Fruit fly (Drosophila melanogaster) whole organism, embryonic: ENCODE results near the gene CG12522.

Source experiments
- ATbp ChIP-seq: fragments of 200-800 bp; sonication (Bioruptor generic); optimal IDR thresholded peaks from 2 replicates; lab custom pipeline; 2017; ENCODE audit warnings: missing biosample characterization, mild to moderate bottlenecking, missing genetic modification characterization, missing genetic modification reagents
- Ada2b ChIP-seq: fragments of 200-800 bp; sonication (Bioruptor generic); IDR thresholded peaks from 2 replicates; pipeline ENCODE4 v1.3.6; 2022; ENCODE audit warnings: missing biosample characterization, missing genetic modification characterization
- Asciz ChIP-seq: fragments of 200-800 bp; sonication (Bioruptor generic); optimal IDR thresholded peaks from 2 replicates; lab custom pipeline; 2017; ENCODE audit warnings: missing biosample characterization, mild to moderate bottlenecking, missing genetic modification characterization, missing genetic modification reagents
- BEAF-32 ChIP-seq: fragments of 200-800 bp; sonication (Bioruptor generic); optimal IDR thresholded peaks from 3 replicates; lab custom pipeline; 2017; ENCODE audit warnings: missing biosample characterization, missing genetic modification characterization, mild to moderate bottlenecking, moderate library complexity, missing genetic modification reagents
- CG10274 ChIP-seq: fragments of 200-800 bp; sonication (Bioruptor generic); optimal IDR thresholded peaks from 3 replicates; lab custom pipeline; 2017; ENCODE audit warnings: missing biosample characterization, mild to moderate bottlenecking, missing genetic modification characterization
- CG10462 ChIP-seq: fragments of 200-800 bp; sonication (Bioruptor generic); optimal IDR thresholded peaks from 2 replicates; lab custom pipeline; 2016; ENCODE audit warnings: missing biosample characterization, missing genetic modification characterization
- CG10979 ChIP-seq: fragments of 200-800 bp; sonication (Bioruptor generic); optimal IDR thresholded peaks from 2 replicates; lab custom pipeline; 2018; ENCODE audit warnings: missing biosample characterization, mild to moderate bottlenecking, missing genetic modification characterization, moderate library complexity
- CG11696 ChIP-seq: fragments of 200-800 bp; sonication (Bioruptor generic); IDR thresholded peaks from 2 replicates; pipeline ENCODE4 v1.3.6; 2022; ENCODE audit warnings: missing biosample characterization, missing genetic modification characterization
- CG11723 ChIP-seq: fragments of 200-800 bp; sonication (Bioruptor generic); optimal IDR thresholded peaks from 2 replicates; lab custom pipeline; 2017; ENCODE audit warnings: missing biosample characterization, mild to moderate bottlenecking, missing genetic modification characterization
- CG13123 ChIP-seq: fragments of 200-800 bp; sonication (Bioruptor generic); optimal IDR thresholded peaks from 2 replicates; lab custom pipeline; 2016; ENCODE audit warnings: missing biosample characterization, missing genetic modification characterization
- CG14014 ChIP-seq: fragments of 200-800 bp; sonication (Bioruptor generic); IDR thresholded peaks from 2 replicates; pipeline ENCODE4 v1.3.6; 2022; ENCODE audit warnings: missing biosample characterization, missing genetic modification characterization
- CG1603 ChIP-seq: fragments of 200-800 bp; sonication (Bioruptor generic); optimal IDR thresholded peaks from 2 replicates; lab custom pipeline; 2019; ENCODE audit warnings: missing biosample characterization, mild to moderate bottlenecking, missing genetic modification characterization, moderate library complexity
- CG17361 ChIP-seq: fragments of 200-800 bp; sonication (Bioruptor generic); IDR thresholded peaks from 3 replicates; pipeline ENCODE4 v1.3.6; 2022; ENCODE audit warnings: missing biosample characterization, missing genetic modification characterization
- CG1792 ChIP-seq: fragments of 200-800 bp; sonication (Bioruptor generic); optimal IDR thresholded peaks from 2 replicates; lab custom pipeline; 2016; ENCODE audit warnings: missing biosample characterization, missing genetic modification characterization
- CG5245 ChIP-seq: fragments of 200-800 bp; sonication (Bioruptor generic); optimal IDR thresholded peaks from 3 replicates; lab custom pipeline; 2016; ENCODE audit warnings: missing biosample characterization, missing genetic modification characterization
- CG5953 ChIP-seq: fragments of 200-800 bp; sonication (Bioruptor generic); IDR thresholded peaks from 2 replicates; pipeline ENCODE4 v1.3.6; 2022; ENCODE audit warnings: missing biosample characterization, missing genetic modification characterization
- CG8388 ChIP-seq: fragments of 200-800 bp; sonication (Bioruptor generic); optimal IDR thresholded peaks from 2 replicates; lab custom pipeline; 2019; ENCODE audit warnings: missing biosample characterization, mild to moderate bottlenecking, missing genetic modification characterization, moderate library complexity
- CG8924 ChIP-seq: fragments of 200-800 bp; optimal IDR thresholded peaks from 3 replicates; lab custom pipeline; 2019; ENCODE audit warnings: missing biosample characterization, mild to moderate bottlenecking, missing genetic modification characterization, moderate library complexity
- Camta ChIP-seq: fragments of 200-800 bp; sonication (Bioruptor generic); optimal IDR thresholded peaks from 2 replicates; lab custom pipeline; 2016; ENCODE audit warnings: missing biosample characterization, missing genetic modification characterization
- Deaf1 ChIP-seq: fragments of 200-800 bp; optimal IDR thresholded peaks from 3 replicates; lab custom pipeline; 2019; ENCODE audit warnings: missing biosample characterization, mild to moderate bottlenecking, missing genetic modification characterization, moderate library complexity
- Dip3 ChIP-seq: fragments of 200-800 bp; sonication (Bioruptor generic); optimal IDR thresholded peaks from 3 replicates; lab custom pipeline; 2016; ENCODE audit warnings: missing biosample characterization, missing genetic modification characterization
- H15 ChIP-seq: fragments of 200-800 bp; sonication (Bioruptor generic); IDR thresholded peaks from 3 replicates; pipeline ENCODE4 v1.3.6; 2022; ENCODE audit warnings: missing biosample characterization, missing genetic modification characterization
- HLH3B ChIP-seq: fragments of 200-800 bp; sonication (Bioruptor generic); IDR thresholded peaks from 2 replicates; pipeline ENCODE4 v1.3.6; 2022; ENCODE audit warnings: missing biosample characterization, missing genetic modification characterization
- Hand ChIP-seq: fragments of 200-800 bp; sonication (Bioruptor generic); optimal IDR thresholded peaks from 2 replicates; lab custom pipeline; 2017; ENCODE audit warnings: mild to moderate bottlenecking, missing biosample characterization, missing genetic modification reagents, missing genetic modification characterization
- HmgD ChIP-seq: fragments of 200-800 bp; sonication (Bioruptor generic); optimal IDR thresholded peaks from 3 replicates; lab custom pipeline; 2016; ENCODE audit warnings: missing biosample characterization, missing genetic modification characterization
- Hmx ChIP-seq: fragments of 200-800 bp; sonication (Bioruptor generic); optimal IDR thresholded peaks from 2 replicates; lab custom pipeline; 2016; ENCODE audit warnings: missing biosample characterization, missing genetic modification characterization
- Hr39 ChIP-seq: fragments of >200 bp; optimal IDR thresholded peaks from 2 replicates; lab custom pipeline; 2017
- Hsf ChIP-seq: fragments of 200-800 bp; sonication (Bioruptor generic); optimal IDR thresholded peaks from 3 replicates; lab custom pipeline; 2016; ENCODE audit warnings: missing biosample characterization, missing genetic modification characterization
- MESR4 ChIP-seq: fragments of 200-800 bp; sonication (Bioruptor generic); optimal IDR thresholded peaks from 2 replicates; lab custom pipeline; 2018; ENCODE audit warnings: missing biosample characterization, mild to moderate bottlenecking, missing genetic modification characterization, moderate library complexity
- Med ChIP-seq: fragments of 200-800 bp; sonication (Bioruptor generic); peaks from one replicate; lab custom pipeline; 2016; ENCODE audit warnings: missing biosample characterization, missing genetic modification characterization, mild to moderate bottlenecking, inconsistent platforms, moderate library complexity
- Mes4 ChIP-seq: fragments of 200-800 bp; sonication (Bioruptor generic); optimal IDR thresholded peaks from 2 replicates; lab custom pipeline; 2016; ENCODE audit warnings: missing biosample characterization, missing genetic modification characterization
- NC2α ChIP-seq: fragments of 200-800 bp; sonication (Bioruptor generic); optimal IDR thresholded peaks from 2 replicates; lab custom pipeline; 2016; ENCODE audit warnings: missing biosample characterization, missing genetic modification characterization
- Nf-YC ChIP-seq: fragments of 200-800 bp; optimal IDR thresholded peaks from 3 replicates; lab custom pipeline; 2019; ENCODE audit warnings: missing biosample characterization, mild to moderate bottlenecking, missing genetic modification characterization, moderate library complexity
- Sry-β ChIP-seq: fragments of 200-800 bp; sonication (Bioruptor generic); optimal IDR thresholded peaks from 2 replicates; lab custom pipeline; 2018; ENCODE audit warnings: missing biosample characterization, mild to moderate bottlenecking, missing genetic modification characterization, moderate library complexity
- al ChIP-seq: fragments of 200-800 bp; sonication (Bioruptor generic); IDR thresholded peaks from 2 replicates; pipeline ENCODE4 v1.3.6; 2022; ENCODE audit warnings: missing biosample characterization, missing genetic modification characterization
- btn ChIP-seq: fragments of 200-800 bp; sonication (Bioruptor generic); optimal IDR thresholded peaks from 2 replicates; lab custom pipeline; 2016; ENCODE audit warnings: missing biosample characterization, missing genetic modification characterization
- chif ChIP-seq, 2 experiments: fragments of 200-800 bp; sonication (Bioruptor generic); optimal IDR thresholded peaks; 3 replicates each; lab custom pipeline; 2016; ENCODE audit warnings: missing biosample characterization in 2 of 2, missing genetic modification characterization in 2 of 2
- dan ChIP-seq: fragments of 200-800 bp; sonication (Bioruptor generic); IDR thresholded peaks from 2 replicates; pipeline ENCODE4 v1.3.6; 2022; ENCODE audit warnings: missing biosample characterization, missing genetic modification characterization
- dimm ChIP-seq: fragments of 200-800 bp; sonication (Bioruptor generic); IDR thresholded peaks from 2 replicates; pipeline ENCODE4 v1.3.6; 2022; ENCODE audit warnings: missing biosample characterization, missing genetic modification characterization
- exex ChIP-seq: fragments of 200-800 bp; sonication (Bioruptor generic); optimal IDR thresholded peaks from 4 replicates; lab custom pipeline; 2018; ENCODE audit warnings: missing biosample characterization, mild to moderate bottlenecking, missing genetic modification characterization, moderate library complexity
- fd102C ChIP-seq: fragments of 200-800 bp; sonication (Bioruptor generic); optimal IDR thresholded peaks from 2 replicates; lab custom pipeline; 2018; ENCODE audit warnings: missing biosample characterization, mild to moderate bottlenecking, missing genetic modification characterization, moderate library complexity
- gro ChIP-seq: fragments of 200-800 bp; sonication (Bioruptor generic); optimal IDR thresholded peaks from 2 replicates; lab custom pipeline; 2016; ENCODE audit warnings: missing biosample characterization, missing genetic modification characterization
- her ChIP-seq: fragments of 200-800 bp; sonication (Bioruptor generic); optimal IDR thresholded peaks from 2 replicates; lab custom pipeline; 2016; ENCODE audit warnings: missing biosample characterization, missing genetic modification characterization
- inv ChIP-seq: fragments of 200-800 bp; sonication (Bioruptor generic); IDR thresholded peaks from 2 replicates; pipeline ENCODE4 v1.3.6; 2022; ENCODE audit warnings: missing biosample characterization, missing genetic modification characterization; ENCODE audit not compliant: partially characterized antibody
- lola ChIP-seq, 3 experiments: fragments of >200 bp in 2 of 3; fragments of 200-800 bp in 1 of 3; sonication (Bioruptor generic) in 1 of 3; optimal IDR thresholded peaks; 2 replicates each; lab custom pipeline; 2017 to 2019; ENCODE audit warnings: missing biosample characterization in 3 of 3, missing genetic modification characterization in 3 of 3, mild to moderate bottlenecking in 1 of 3, moderate library complexity in 1 of 3
- maf-S ChIP-seq: fragments of 200-800 bp; sonication (Bioruptor generic); optimal IDR thresholded peaks from 2 replicates; lab custom pipeline; 2016; ENCODE audit warnings: missing biosample characterization, missing genetic modification characterization
- mam ChIP-seq: fragments of 200-800 bp; sonication (Bioruptor generic); optimal IDR thresholded peaks from 3 replicates; lab custom pipeline; 2016; ENCODE audit warnings: missing biosample characterization, missing genetic modification characterization
- onecut ChIP-seq: fragments of 200-800 bp; sonication (Bioruptor generic); IDR thresholded peaks from 2 replicates; pipeline ENCODE4 v1.3.6; 2022; ENCODE audit warnings: missing biosample characterization, missing genetic modification characterization
- pan ChIP-seq, 4 experiments: fragments of >200 bp in 3 of 4; fragments of 200-800 bp in 1 of 4; sonication (Bioruptor generic) in 1 of 4; optimal IDR thresholded peaks in 3 of 4; IDR thresholded peaks in 1 of 4; 2 replicates each; pipeline versions ENCODE4 v1.3.6 to Lab custom; 2017 to 2022; ENCODE audit warnings: missing biosample characterization in 2 of 4, missing genetic modification characterization in 2 of 4, mixed read lengths in 1 of 4
- pita ChIP-seq: fragments of 200-800 bp; sonication (Bioruptor generic); optimal IDR thresholded peaks from 2 replicates; lab custom pipeline; 2017; ENCODE audit warnings: missing biosample characterization, mild to moderate bottlenecking, missing genetic modification characterization
- tin ChIP-seq: fragments of 200-800 bp; sonication (Bioruptor generic); optimal IDR thresholded peaks from 3 replicates; lab custom pipeline; 2016; ENCODE audit warnings: missing biosample characterization, missing genetic modification characterization

Gene CG12522

DNA sequence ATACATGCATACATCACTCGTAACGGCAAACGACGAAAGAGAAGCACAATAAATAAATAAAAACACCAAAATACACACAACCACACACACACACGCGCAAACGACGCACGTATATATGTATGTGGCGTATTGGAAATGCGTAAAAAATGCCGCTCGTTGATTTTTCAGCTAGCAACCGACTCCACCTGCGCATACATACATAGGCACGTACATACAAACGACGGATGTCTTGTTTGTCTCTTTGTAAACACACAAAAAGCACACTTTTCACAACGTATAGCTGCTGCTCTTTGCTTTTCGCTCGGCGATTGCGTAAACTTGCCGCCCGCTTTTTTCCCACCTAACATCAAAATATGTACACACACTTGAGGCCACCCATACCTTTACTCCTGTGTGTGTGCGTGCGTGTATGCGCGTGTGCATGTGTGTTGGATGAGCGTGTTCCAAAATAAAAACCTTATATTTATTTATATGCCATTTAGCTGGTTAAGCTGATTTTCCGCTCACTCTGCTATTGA is 11.9 kb downstream of the CG12522 start (continued):
- no peak for TF ChIP-seq H15 (GFP tag; lab: Robert Waterston, UW)
- TF ChIP-seq fd102C (GFP tag; lab: Kevin White, UChicago) = no peak
- no peak for TF ChIP-seq inv (GFP tag; lab: Robert Waterston, UW)
- TF ChIP-seq CG5953 (GFP tag; lab: Robert Waterston, UW) = no peak
- no peak for TF ChIP-seq CG13123 (GFP tag; lab: Kevin White, UChicago)
- no peak for TF ChIP-seq Hsf (GFP tag; lab: Kevin White, UChicago)
- peak; percentile 46 for TF ChIP-seq CG8924 (tag; lab: Kevin White, UChicago)
- TF ChIP-seq exex = no peak
- TF ChIP-seq chif (GFP tag; optimal IDR thresholded peaks at IDR 0.05; lab: Kevin White, UChicago) = no peak
- no peak for TF ChIP-seq Hand (GFP tag; lab: Kevin White, UChicago)
- no peak; the same call in 2 of the 3 replicates for TF ChIP-seq CG17361 (GFP tag; lab: Robert Waterston, UW)
- TF ChIP-seq lola (GFP tag; optimal IDR thresholded peaks at IDR 0.05; lab: Kevin White, UChicago) = peak in 1 of 3 experiments; percentile 62
- TF ChIP-seq pan (optimal IDR thresholded peaks at IDR 0.05; lab: Kevin White, UChicago) = no peak
- TF ChIP-seq pan (GFP tag; optimal IDR thresholded peaks at IDR 0.05 in 1 of 2, IDR thresholded peaks at IDR 0.05 in 1 of 2) = no peak
- TF ChIP-seq Ada2b (GFP tag; lab: Robert Waterston, UW) = no peak
- no peak for TF ChIP-seq CG14014
- no peak for TF ChIP-seq Hr39
- TF ChIP-seq Camta = no peak
- peak; percentile 18 for TF ChIP-seq CG11723 (GFP tag; lab: Kevin White, UChicago)
- no peak for TF ChIP-seq dan (GFP tag; lab: Robert Waterston, UW)
- TF ChIP-seq pita = no peak
- TF ChIP-seq onecut = 0 out of 2 replicates have a peak, but pooled peaks have one; percentile 5
- peak; percentile 66 for TF ChIP-seq ATbp (GFP tag; lab: Kevin White, UChicago)
- no peak for TF ChIP-seq maf-S (GFP tag; lab: Kevin White, UChicago)
- no peak for TF ChIP-seq CG1792 (GFP tag; lab: Kevin White, UChicago)
- TF ChIP-seq CG10979 = no peak
- TF ChIP-seq HLH3B = no peak
- no peak for TF ChIP-seq tin (GFP tag; lab: Kevin White, UChicago)
- TF ChIP-seq CG5245 = no peak
- no peak for TF ChIP-seq BEAF-32 (GFP tag; lab: Kevin White, UChicago)
- peak; percentile 58 for TF ChIP-seq Deaf1 (tag; lab: Kevin White, UChicago)
- no peak for TF ChIP-seq Nf-YC (tag; lab: Kevin White, UChicago)
- no peak for TF ChIP-seq dimm (GFP tag; lab: Robert Waterston, UW)
- TF ChIP-seq her (GFP tag; lab: Kevin White, UChicago) = no peak
- no peak for TF ChIP-seq CG10462 (GFP tag; lab: Kevin White, UChicago)
- no peak for TF ChIP-seq CG11696 (GFP tag; lab: Robert Waterston, UW)
- no peak for TF ChIP-seq CG10274 (GFP tag; lab: Kevin White, UChicago)
- TF ChIP-seq Med (GFP tag; lab: Kevin White, UChicago) = peak; percentile 64
- no peak for TF ChIP-seq Dip3 (GFP tag; lab: Kevin White, UChicago)
- no peak for TF ChIP-seq btn
- TF ChIP-seq Hmx (GFP tag; lab: Kevin White, UChicago) = no peak
- TF ChIP-seq Asciz = peak; percentile 20
- peak; percentile 41 for TF ChIP-seq CG1603 (tag; lab: Kevin White, UChicago)
- TF ChIP-seq gro (GFP tag; lab: Kevin White, UChicago) = no peak
- TF ChIP-seq Sry-β (GFP tag; lab: Kevin White, UChicago) = no peak
- no peak for TF ChIP-seq HmgD (GFP tag; lab: Kevin White, UChicago)
- no peak for TF ChIP-seq MESR4 (GFP tag; lab: Kevin White, UChicago)
- no peak for TF ChIP-seq CG8388 (GFP tag; lab: Kevin White, UChicago)
- no peak for TF ChIP-seq Mes4 (GFP tag; lab: Kevin White, UChicago)
- no peak for TF ChIP-seq NC2α (GFP tag; lab: Kevin White, UChicago)
- no peak for TF ChIP-seq mam
- TF ChIP-seq al = no peak
